Fruit fly (Drosophila melanogaster) whole organism, embryonic: Measurements from ENCODE around the gene CG11723.

Experiments
- ATbp ChIP-seq: fragments of 200-800 bp; sonication (Bioruptor generic); optimal IDR thresholded peaks from 2 replicates; lab custom pipeline; 2017; ENCODE audit warnings: missing biosample characterization, mild to moderate bottlenecking, missing genetic modification characterization, missing genetic modification reagents
- Blimp-1 ChIP-seq: fragments of 200-800 bp; sonication (Bioruptor generic); optimal IDR thresholded peaks from 3 replicates; lab custom pipeline; 2018; ENCODE audit warnings: missing biosample characterization, missing genetic modification characterization, mild to moderate bottlenecking, moderate library complexity, missing genetic modification reagents
- CG10147 ChIP-seq: fragments of 200-800 bp; sonication (Bioruptor generic); optimal IDR thresholded peaks from 2 replicates; lab custom pipeline; 2019; ENCODE audit warnings: missing biosample characterization, mild to moderate bottlenecking, missing genetic modification characterization, moderate library complexity
- CG10654 ChIP-seq: fragments of 200-800 bp; sonication (Bioruptor generic); optimal IDR thresholded peaks from 2 replicates; lab custom pipeline; 2016; ENCODE audit warnings: missing biosample characterization, missing genetic modification characterization
- CG11560 ChIP-seq: fragments of 200-800 bp; sonication (Bioruptor generic); IDR thresholded peaks from 3 replicates; pipeline ENCODE4 v1.3.6; 2022; ENCODE audit warnings: missing biosample characterization, missing genetic modification characterization
- CG12155 ChIP-seq: fragments of 200-800 bp; sonication (Bioruptor generic); optimal IDR thresholded peaks from 3 replicates; lab custom pipeline; 2016; ENCODE audit warnings: missing biosample characterization, missing genetic modification characterization
- CG12219 ChIP-seq: fragments of 200-800 bp; sonication (Bioruptor generic); optimal IDR thresholded peaks from 3 replicates; lab custom pipeline; 2018; ENCODE audit warnings: missing biosample characterization, mild to moderate bottlenecking, missing genetic modification characterization
- CG12299 ChIP-seq: fragments of 200-800 bp; sonication (Bioruptor generic); optimal IDR thresholded peaks from 2 replicates; lab custom pipeline; 2018; ENCODE audit warnings: missing biosample characterization, mild to moderate bottlenecking, missing genetic modification characterization
- CG12391 ChIP-seq: fragments of 200-800 bp; sonication (Bioruptor generic); optimal IDR thresholded peaks from 3 replicates; lab custom pipeline; 2018; ENCODE audit warnings: missing biosample characterization, mild to moderate bottlenecking, missing genetic modification characterization, moderate library complexity
- CG12942 ChIP-seq: fragments of 200-800 bp; sonication (Bioruptor generic); optimal IDR thresholded peaks from 3 replicates; lab custom pipeline; 2016; ENCODE audit warnings: missing biosample characterization, missing genetic modification characterization
- CG14050 ChIP-seq: fragments of 200-800 bp; sonication (Bioruptor generic); IDR thresholded peaks from 3 replicates; pipeline ENCODE4 v1.3.6; 2022; ENCODE audit warnings: missing biosample characterization, missing genetic modification characterization
- CG15011 ChIP-seq: fragments of 200-800 bp; sonication (Bioruptor generic); optimal IDR thresholded peaks from 3 replicates; lab custom pipeline; 2018; ENCODE audit warnings: missing biosample characterization, mild to moderate bottlenecking, missing genetic modification characterization
- CG17568 ChIP-seq: fragments of 200-800 bp; sonication (Bioruptor generic); optimal IDR thresholded peaks from 2 replicates; lab custom pipeline; 2018; ENCODE audit warnings: missing biosample characterization, mild to moderate bottlenecking, missing genetic modification characterization, moderate library complexity
- CG17612 ChIP-seq: fragments of 200-800 bp; sonication (Bioruptor generic); IDR thresholded peaks from 2 replicates; pipeline ENCODE4 v1.3.6; 2022; ENCODE audit warnings: missing biosample characterization, missing genetic modification characterization
- CG17802 ChIP-seq: fragments of 200-800 bp; sonication (Bioruptor generic); optimal IDR thresholded peaks from 2 replicates; lab custom pipeline; 2018; ENCODE audit warnings: missing biosample characterization, mild to moderate bottlenecking, missing genetic modification characterization, moderate library complexity
- CG17912 ChIP-seq: fragments of 200-800 bp; sonication (Bioruptor generic); optimal IDR thresholded peaks from 2 replicates; lab custom pipeline; 2018; ENCODE audit warnings: missing biosample characterization, mild to moderate bottlenecking, missing genetic modification characterization
- CG2116 ChIP-seq: fragments of 200-800 bp; sonication (Bioruptor generic); optimal IDR thresholded peaks from 3 replicates; lab custom pipeline; 2018; ENCODE audit warnings: missing biosample characterization, mild to moderate bottlenecking, missing genetic modification characterization
- CG2199 ChIP-seq: fragments of 200-800 bp; sonication (Bioruptor generic); IDR thresholded peaks from 3 replicates; pipeline ENCODE4 v1.3.6; 2022; ENCODE audit warnings: missing biosample characterization, missing genetic modification characterization
- CG2202 ChIP-seq: fragments of 200-800 bp; sonication (Bioruptor generic); optimal IDR thresholded peaks from 2 replicates; lab custom pipeline; 2018; ENCODE audit warnings: missing biosample characterization, mild to moderate bottlenecking, missing genetic modification characterization
- CG32772 ChIP-seq: fragments of 200-800 bp; sonication (Bioruptor generic); IDR thresholded peaks from 2 replicates; pipeline ENCODE4 v1.3.6; 2022; ENCODE audit warnings: missing biosample characterization, missing genetic modification characterization
- CG34422 ChIP-seq: fragments of 200-800 bp; sonication (Bioruptor generic); IDR thresholded peaks from 3 replicates; pipeline ENCODE4 v1.3.6; 2022; ENCODE audit warnings: missing biosample characterization, missing genetic modification characterization
- CG4282 ChIP-seq: fragments of 200-800 bp; sonication (Bioruptor generic); optimal IDR thresholded peaks from 2 replicates; lab custom pipeline; 2016; ENCODE audit warnings: missing biosample characterization, missing genetic modification characterization
- CG4617 ChIP-seq: fragments of 200-800 bp; sonication (Bioruptor generic); optimal IDR thresholded peaks from 3 replicates; lab custom pipeline; 2016; ENCODE audit warnings: missing biosample characterization, missing genetic modification characterization, borderline replicate concordance
- CG4820 ChIP-seq: fragments of 200-800 bp; sonication (Bioruptor generic); optimal IDR thresholded peaks from 3 replicates; lab custom pipeline; 2016; ENCODE audit warnings: missing biosample characterization, missing genetic modification characterization
- CG5245 ChIP-seq: fragments of 200-800 bp; sonication (Bioruptor generic); optimal IDR thresholded peaks from 3 replicates; lab custom pipeline; 2016; ENCODE audit warnings: missing biosample characterization, missing genetic modification characterization
- CG5953 ChIP-seq: fragments of 200-800 bp; sonication (Bioruptor generic); IDR thresholded peaks from 2 replicates; pipeline ENCODE4 v1.3.6; 2022; ENCODE audit warnings: missing biosample characterization, missing genetic modification characterization
- CTCF ChIP-seq: fragments of 200-800 bp; sonication (Bioruptor generic); optimal IDR thresholded peaks from 2 replicates; lab custom pipeline; 2017; ENCODE audit warnings: missing biosample characterization, mild to moderate bottlenecking, missing genetic modification characterization, moderate library complexity
- MTF-1 ChIP-seq: fragments of 200-800 bp; sonication (Bioruptor generic); optimal IDR thresholded peaks from 2 replicates; lab custom pipeline; 2018; ENCODE audit warnings: missing biosample characterization, mild to moderate bottlenecking, missing genetic modification characterization, borderline replicate concordance
- Oli ChIP-seq: fragments of 200-800 bp; sonication (Bioruptor generic); optimal IDR thresholded peaks from 2 replicates; lab custom pipeline; 2018; ENCODE audit warnings: missing biosample characterization, mild to moderate bottlenecking, missing genetic modification characterization, moderate library complexity
- Sox102F ChIP-seq: fragments of 200-800 bp; sonication (Bioruptor generic); optimal IDR thresholded peaks from 2 replicates; lab custom pipeline; 2018; ENCODE audit warnings: missing biosample characterization, mild to moderate bottlenecking, missing genetic modification characterization, moderate library complexity
- amos ChIP-seq: fragments of 200-800 bp; sonication (Bioruptor generic); IDR thresholded peaks from 2 replicates; pipeline ENCODE4 v1.3.6; 2022; ENCODE audit warnings: missing biosample characterization, missing genetic modification characterization; ENCODE audit not compliant: partially characterized antibody
- bab2 ChIP-seq: fragments of 200-800 bp; sonication (Bioruptor generic); optimal IDR thresholded peaks from 2 replicates; lab custom pipeline; 2016; ENCODE audit warnings: missing biosample characterization, missing genetic modification characterization
- chinmo ChIP-seq: fragments of 200-800 bp; sonication (Bioruptor generic); IDR thresholded peaks from 4 replicates; pipeline ENCODE4 v1.3.6; 2022; ENCODE audit warnings: missing biosample characterization, missing genetic modification characterization; ENCODE audit not compliant: partially characterized antibody
- croc ChIP-seq: fragments of 200-800 bp; sonication (Bioruptor generic); conservative IDR thresholded peaks from 3 replicates; pipeline ENCODE4 v1.3.6; 2022; ENCODE audit warnings: missing biosample characterization, missing genetic modification characterization
- en ChIP-seq: fragments of 200-800 bp; sonication (Bioruptor generic); optimal IDR thresholded peaks from 2 replicates; lab custom pipeline; 2016; ENCODE audit warnings: missing biosample characterization, missing genetic modification characterization
- ftz-f1 ChIP-seq: fragments of 200-800 bp; sonication (Bioruptor generic); optimal IDR thresholded peaks from 2 replicates; lab custom pipeline; 2016; ENCODE audit warnings: missing biosample characterization, missing genetic modification characterization
- gt ChIP-seq: fragments of 200-800 bp; sonication (Bioruptor generic); IDR thresholded peaks from 2 replicates; pipeline ENCODE4 v1.3.6; 2022; ENCODE audit warnings: missing biosample characterization, missing genetic modification characterization
- nmo ChIP-seq: fragments of 200-800 bp; sonication (Bioruptor generic); optimal IDR thresholded peaks from 2 replicates; lab custom pipeline; 2018; ENCODE audit warnings: missing biosample characterization, mild to moderate bottlenecking, missing genetic modification characterization, moderate library complexity
- odd ChIP-seq: fragments of 200-800 bp; sonication (Bioruptor generic); optimal IDR thresholded peaks from 2 replicates; lab custom pipeline; 2017; ENCODE audit warnings: missing biosample characterization, mild to moderate bottlenecking, missing genetic modification characterization
- ranshi ChIP-seq: fragments of 200-800 bp; sonication (Bioruptor generic); IDR thresholded peaks from 2 replicates; pipeline ENCODE4 v1.3.6; 2022; ENCODE audit warnings: missing biosample characterization, missing genetic modification characterization
- sc ChIP-seq, 3 experiments: fragments of >200 bp in 2 of 3; fragments of 200-800 bp in 1 of 3; sonication (Bioruptor generic) in 1 of 3; optimal IDR thresholded peaks; 2 replicates in 2 of 3; 3 replicates in 1 of 3; lab custom pipeline; 2017; ENCODE audit warnings: mild to moderate bottlenecking in 1 of 3, missing biosample characterization in 1 of 3, missing genetic modification characterization in 1 of 3, missing genetic modification reagents in 1 of 3
- shn ChIP-seq: fragments of 200-800 bp; sonication (Bioruptor generic); optimal IDR thresholded peaks from 3 replicates; lab custom pipeline; 2016; ENCODE audit warnings: missing biosample characterization, missing genetic modification characterization
- sima ChIP-seq: fragments of 200-800 bp; sonication (Bioruptor generic); optimal IDR thresholded peaks from 2 replicates; lab custom pipeline; 2016; ENCODE audit warnings: missing biosample characterization, missing genetic modification characterization
- stc ChIP-seq: fragments of 200-800 bp; sonication (Bioruptor generic); IDR thresholded peaks from 2 replicates; pipeline ENCODE4 v1.3.6; 2022; ENCODE audit warnings: missing biosample characterization, missing genetic modification characterization
- twi ChIP-seq: fragments of 200-800 bp; optimal IDR thresholded peaks from 2 replicates; lab custom pipeline; 2019; ENCODE audit warnings: missing biosample characterization, mild to moderate bottlenecking, missing genetic modification characterization, moderate library complexity
- usp ChIP-seq: fragments of >200 bp; optimal IDR thresholded peaks from 2 replicates; lab custom pipeline; 2017; ENCODE audit warnings: missing biosample characterization, missing genetic modification characterization
- vvl ChIP-seq: fragments of 200-800 bp; sonication (Bioruptor generic); IDR thresholded peaks from 2 replicates; pipeline ENCODE4 v1.3.6; 2022; ENCODE audit warnings: missing biosample characterization, missing genetic modification characterization
- zen2 ChIP-seq: fragments of 200-800 bp; sonication (Bioruptor generic); IDR thresholded peaks from 3 replicates; pipeline ENCODE4 v1.3.6; 2022; ENCODE audit warnings: missing biosample characterization, missing genetic modification characterization; ENCODE audit not compliant: partially characterized antibody

CG11723 gene

DNA sequence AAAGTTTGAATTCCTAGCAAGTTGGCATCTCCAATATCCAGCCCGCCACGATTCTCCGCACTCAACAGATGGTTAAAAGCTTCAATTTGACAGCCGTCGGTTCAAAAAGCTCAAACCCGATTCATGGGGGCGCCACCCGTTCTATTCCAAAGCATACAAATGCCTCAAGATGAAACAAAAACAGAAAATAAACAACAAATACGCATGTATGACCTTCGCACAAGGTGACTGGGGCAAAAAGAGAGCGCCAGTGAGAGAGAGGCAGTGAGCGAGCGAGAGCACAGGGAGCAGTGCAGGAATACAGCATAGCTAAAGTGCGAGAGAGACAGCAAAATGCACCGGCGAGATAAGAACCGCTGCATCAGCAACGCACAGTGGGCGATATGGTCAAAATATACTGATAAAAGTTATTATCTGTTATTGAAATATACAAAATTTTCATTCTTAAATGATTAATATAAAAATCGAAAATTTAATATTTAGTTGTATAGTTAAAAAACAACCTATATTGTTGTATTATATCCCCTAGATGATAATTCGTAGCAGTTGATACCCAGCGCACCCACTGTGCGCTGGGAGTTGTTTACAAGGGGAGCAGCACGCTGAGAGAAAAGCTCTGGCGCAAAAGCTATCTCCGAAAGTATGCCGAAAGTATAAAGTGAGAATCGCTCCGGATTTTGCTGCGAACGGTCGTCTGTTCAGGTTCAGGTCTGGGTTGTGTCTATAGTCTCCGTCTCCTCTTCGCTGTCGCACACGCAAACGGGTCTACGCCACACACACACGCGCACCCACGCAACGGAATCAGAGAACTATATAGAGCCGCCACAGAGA lies 16.7 kb downstream of the CG11723 start, which contains the start of gene Glyp (continued):
- 0 out of 3 replicates have a peak, but pooled peaks have one; percentile 33 for TF ChIP-seq zen2 (GFP tag; lab: Robert Waterston, UW)
- peak; percentile 93 for TF ChIP-seq CG32772
- TF ChIP-seq CG4617 (GFP tag; lab: Kevin White, UChicago): peak; percentile 83
- peak; percentile 73 for TF ChIP-seq bab2
- TF ChIP-seq CG14050 (GFP tag; lab: Robert Waterston, UW): peak; percentile 94
- peak; percentile 92 for TF ChIP-seq CG12219 (GFP tag; lab: Kevin White, UChicago)
- TF ChIP-seq vvl (GFP tag; lab: Robert Waterston, UW): peak; percentile 96
- peak; percentile 96 for TF ChIP-seq CG17568 (GFP tag; lab: Kevin White, UChicago)
- peak; percentile 88 for TF ChIP-seq MTF-1
- TF ChIP-seq CG2199 (GFP tag; lab: Robert Waterston, UW): no peak
- TF ChIP-seq CG17802 (tag; lab: Kevin White, UChicago): peak; percentile 78
- TF ChIP-seq CG5245: peak; percentile 79
- peak; percentile 95 for TF ChIP-seq CG34422 (GFP tag; lab: Robert Waterston, UW)
- no peak for TF ChIP-seq sc (optimal IDR thresholded peaks at IDR 0.05; lab: Kevin White, UChicago)
- peak; percentile 96 for TF ChIP-seq sc (GFP tag; optimal IDR thresholded peaks at IDR 0.05; lab: Kevin White, UChicago)
- TF ChIP-seq shn (GFP tag; lab: Kevin White, UChicago): peak; percentile 65
- peak; percentile 96 for TF ChIP-seq CG15011 (GFP tag; lab: Kevin White, UChicago)
- TF ChIP-seq croc (GFP tag; lab: Robert Waterston, UW): peak; percentile 92
- TF ChIP-seq sima (GFP tag; lab: Kevin White, UChicago): no peak
- peak; percentile 11; the same call in 1 of the 2 replicates for TF ChIP-seq amos (GFP tag; lab: Robert Waterston, UW)
- TF ChIP-seq CG12391 (tag; lab: Kevin White, UChicago): peak; percentile 98
- TF ChIP-seq CG10654 (GFP tag; lab: Kevin White, UChicago): peak; percentile 90
- peak; percentile 93 for TF ChIP-seq CG4820 (GFP tag; lab: Kevin White, UChicago)
- peak; percentile 95 for TF ChIP-seq CG12942 (GFP tag; lab: Kevin White, UChicago)
- no peak for TF ChIP-seq en (GFP tag; lab: Kevin White, UChicago)
- peak; percentile 47 for TF ChIP-seq CG17912 (GFP tag; lab: Kevin White, UChicago)
- TF ChIP-seq CG2202: peak; percentile 89
- TF ChIP-seq twi (tag; lab: Kevin White, UChicago): peak; percentile 91
- peak; percentile 96 for TF ChIP-seq CG12155 (GFP tag; lab: Kevin White, UChicago)
- peak; percentile 98 for TF ChIP-seq Oli (tag; lab: Kevin White, UChicago)
- TF ChIP-seq CG2116: peak; percentile 84
- TF ChIP-seq Sox102F: peak; percentile 97
- peak; percentile 97 for TF ChIP-seq CG10147 (GFP tag; lab: Kevin White, UChicago)
- TF ChIP-seq CG5953 (GFP tag; lab: Robert Waterston, UW): peak; percentile 85
- TF ChIP-seq CG4282 (GFP tag; lab: Kevin White, UChicago): peak; percentile 32
- TF ChIP-seq odd (GFP tag; lab: Kevin White, UChicago): peak; percentile 98
- TF ChIP-seq nmo: peak; percentile 97
- TF ChIP-seq ATbp: peak; percentile 98
- no peak for TF ChIP-seq usp (GFP tag; lab: Kevin White, UChicago)
- peak; percentile 95 for TF ChIP-seq Blimp-1
- peak; percentile 100 for TF ChIP-seq chinmo
- peak; percentile 94 for TF ChIP-seq ranshi (GFP tag; lab: Robert Waterston, UW)
- peak; percentile 96 for TF ChIP-seq CG12299 (tag; lab: Kevin White, UChicago)
- TF ChIP-seq CG17612: peak; percentile 91
- peak; percentile 87 for TF ChIP-seq CG11560
- TF ChIP-seq ftz-f1 (GFP tag; lab: Kevin White, UChicago): peak; percentile 99
- TF ChIP-seq stc (GFP tag; lab: Robert Waterston, UW): peak; percentile 96
- peak; percentile 78 for TF ChIP-seq gt (GFP tag; lab: Robert Waterston, UW)
- peak; percentile 97 for TF ChIP-seq CTCF (GFP tag; lab: Kevin White, UChicago)
